Fruit fly (Drosophila melanogaster) whole organism, embryonic: ENCODE measurements around the gene CG33282.

Experiments
- Atf3 ChIP-seq: fragments of 200-800 bp; sonication (Bioruptor generic); optimal IDR thresholded peaks from 3 replicates; lab custom pipeline; 2016; ENCODE audit warnings: missing biosample characterization, missing genetic modification characterization
- CG1024 ChIP-seq: fragments of 200-800 bp; sonication (Bioruptor generic); IDR thresholded peaks from 2 replicates; pipeline ENCODE4 v1.3.6; 2022; ENCODE audit warnings: missing biosample characterization, missing genetic modification characterization
- CG10267 ChIP-seq: fragments of 200-800 bp; sonication (Bioruptor generic); optimal IDR thresholded peaks from 2 replicates; lab custom pipeline; 2018; ENCODE audit warnings: missing biosample characterization, mild to moderate bottlenecking, missing genetic modification characterization, moderate library complexity
- CG11085 ChIP-seq: fragments of 200-800 bp; sonication (Bioruptor generic); IDR thresholded peaks from 2 replicates; pipeline ENCODE4 v1.3.6; 2022; ENCODE audit warnings: missing biosample characterization, missing genetic modification characterization
- CG11696 ChIP-seq: fragments of 200-800 bp; sonication (Bioruptor generic); IDR thresholded peaks from 2 replicates; pipeline ENCODE4 v1.3.6; 2022; ENCODE audit warnings: missing biosample characterization, missing genetic modification characterization
- CG14050 ChIP-seq: fragments of 200-800 bp; sonication (Bioruptor generic); IDR thresholded peaks from 3 replicates; pipeline ENCODE4 v1.3.6; 2022; ENCODE audit warnings: missing biosample characterization, missing genetic modification characterization
- CG2202 ChIP-seq: fragments of 200-800 bp; sonication (Bioruptor generic); optimal IDR thresholded peaks from 2 replicates; lab custom pipeline; 2018; ENCODE audit warnings: missing biosample characterization, mild to moderate bottlenecking, missing genetic modification characterization
- CG30020 ChIP-seq: fragments of 200-800 bp; optimal IDR thresholded peaks from 2 replicates; lab custom pipeline; 2019; ENCODE audit warnings: missing biosample characterization, mild to moderate bottlenecking, missing genetic modification characterization, moderate library complexity
- CG33557 ChIP-seq: fragments of 200-800 bp; sonication (Bioruptor generic); optimal IDR thresholded peaks from 2 replicates; lab custom pipeline; 2019; ENCODE audit warnings: missing biosample characterization, mild to moderate bottlenecking, missing genetic modification characterization, moderate library complexity
- CG3407 ChIP-seq: fragments of 200-800 bp; sonication (Bioruptor generic); optimal IDR thresholded peaks from 2 replicates; lab custom pipeline; 2018; ENCODE audit warnings: missing biosample characterization, mild to moderate bottlenecking, missing genetic modification characterization
- CG34224 ChIP-seq: fragments of 200-800 bp; sonication (Bioruptor generic); IDR thresholded peaks from 3 replicates; pipeline ENCODE4 v1.3.6; 2022; ENCODE audit warnings: missing biosample characterization, missing genetic modification characterization; ENCODE audit not compliant: partially characterized antibody
- CG34422 ChIP-seq: fragments of 200-800 bp; sonication (Bioruptor generic); IDR thresholded peaks from 3 replicates; pipeline ENCODE4 v1.3.6; 2022; ENCODE audit warnings: missing biosample characterization, missing genetic modification characterization
- CG3847 ChIP-seq: fragments of 200-800 bp; sonication (Bioruptor generic); IDR thresholded peaks from 2 replicates; pipeline ENCODE4 v1.3.6; 2022; ENCODE audit warnings: missing biosample characterization, missing genetic modification characterization
- CG4360 ChIP-seq: fragments of 200-800 bp; sonication (Bioruptor generic); IDR thresholded peaks from 2 replicates; pipeline ENCODE4 v1.3.6; 2022; ENCODE audit warnings: missing biosample characterization, missing genetic modification characterization
- CG4617 ChIP-seq: fragments of 200-800 bp; sonication (Bioruptor generic); optimal IDR thresholded peaks from 3 replicates; lab custom pipeline; 2016; ENCODE audit warnings: missing biosample characterization, missing genetic modification characterization, borderline replicate concordance
- CG4707 ChIP-seq: fragments of 200-800 bp; sonication (Bioruptor generic); optimal IDR thresholded peaks from 2 replicates; lab custom pipeline; 2018; ENCODE audit warnings: missing biosample characterization, mild to moderate bottlenecking, missing genetic modification characterization, moderate library complexity
- CG6854 ChIP-seq: fragments of 200-800 bp; sonication (Bioruptor generic); optimal IDR thresholded peaks from 3 replicates; lab custom pipeline; 2017; ENCODE audit warnings: missing biosample characterization, mild to moderate bottlenecking, missing genetic modification characterization
- CG7357 ChIP-seq: fragments of 200-800 bp; sonication (Bioruptor generic); IDR thresholded peaks from 3 replicates; pipeline ENCODE4 v1.3.6; 2022; ENCODE audit warnings: missing biosample characterization, missing genetic modification characterization
- CG8089 ChIP-seq: fragments of 200-800 bp; sonication (Bioruptor generic); optimal IDR thresholded peaks from 3 replicates; lab custom pipeline; 2016; ENCODE audit warnings: missing biosample characterization, missing genetic modification characterization
- Dll ChIP-seq: fragments of 200-800 bp; sonication (Bioruptor generic); IDR thresholded peaks from 4 replicates; pipeline ENCODE4 v1.3.6; 2022; ENCODE audit warnings: missing biosample characterization, missing genetic modification characterization; ENCODE audit not compliant: partially characterized antibody
- HHEX ChIP-seq: fragments of 200-800 bp; sonication (Bioruptor generic); optimal IDR thresholded peaks from 3 replicates; lab custom pipeline; 2017; ENCODE audit warnings: missing biosample characterization, mild to moderate bottlenecking, missing genetic modification characterization, missing genetic modification reagents
- HLH54F ChIP-seq: fragments of 200-800 bp; sonication (Bioruptor generic); optimal IDR thresholded peaks from 3 replicates; lab custom pipeline; 2016; ENCODE audit warnings: missing biosample characterization, missing genetic modification characterization
- Lim3 ChIP-seq: fragments of 200-800 bp; sonication (Bioruptor generic); IDR thresholded peaks from 2 replicates; pipeline ENCODE4 v1.3.6; 2022; ENCODE audit warnings: missing biosample characterization, missing genetic modification characterization
- MTF-1 ChIP-seq: fragments of 200-800 bp; sonication (Bioruptor generic); optimal IDR thresholded peaks from 2 replicates; lab custom pipeline; 2018; ENCODE audit warnings: missing biosample characterization, mild to moderate bottlenecking, missing genetic modification characterization, borderline replicate concordance
- Mad ChIP-seq: fragments of 200-800 bp; sonication (Bioruptor generic); optimal IDR thresholded peaks from 2 replicates; lab custom pipeline; 2016; ENCODE audit warnings: missing biosample characterization, missing genetic modification characterization
- Mrtf ChIP-seq: fragments of 200-800 bp; sonication (Bioruptor generic); IDR thresholded peaks from 3 replicates; pipeline ENCODE4 v1.3.6; 2022; ENCODE audit warnings: missing biosample characterization, missing genetic modification characterization
- Myb ChIP-seq: fragments of 200-800 bp; sonication (Bioruptor generic); optimal IDR thresholded peaks from 2 replicates; lab custom pipeline; 2016; ENCODE audit warnings: missing biosample characterization, missing genetic modification characterization
- Oaz ChIP-seq: fragments of 200-800 bp; sonication (Bioruptor generic); IDR thresholded peaks from 2 replicates; pipeline ENCODE4 v1.3.6; 2022; ENCODE audit warnings: missing biosample characterization, missing genetic modification characterization
- Side ChIP-seq: fragments of 200-800 bp; sonication (Bioruptor generic); optimal IDR thresholded peaks from 2 replicates; lab custom pipeline; 2016; ENCODE audit warnings: missing biosample characterization, missing genetic modification characterization
- Sox100B ChIP-seq: fragments of 200-800 bp; sonication (Bioruptor generic); optimal IDR thresholded peaks from 3 replicates; lab custom pipeline; 2018; ENCODE audit warnings: missing biosample characterization, mild to moderate bottlenecking, missing genetic modification characterization
- YL-1 ChIP-seq: fragments of 200-800 bp; sonication (Bioruptor generic); optimal IDR thresholded peaks from 3 replicates; lab custom pipeline; 2017; ENCODE audit warnings: missing biosample characterization, mild to moderate bottlenecking, missing genetic modification characterization
- abd-A ChIP-seq: fragments of 200-800 bp; sonication (Bioruptor generic); optimal IDR thresholded peaks from 3 replicates; lab custom pipeline; 2019; ENCODE audit warnings: missing biosample characterization, mild to moderate bottlenecking, missing genetic modification characterization, moderate library complexity
- aop ChIP-seq: fragments of 200-800 bp; sonication (Bioruptor generic); IDR thresholded peaks from 2 replicates; pipeline ENCODE4 v1.3.6; 2022; ENCODE audit warnings: missing biosample characterization, missing genetic modification characterization
- bsh ChIP-seq, 2 experiments: fragments of 200-800 bp; sonication (Bioruptor generic); optimal IDR thresholded peaks; 2 replicates each; lab custom pipeline; 2017 to 2018; ENCODE audit warnings: mild to moderate bottlenecking in 2 of 2, missing biosample characterization in 2 of 2, missing genetic modification characterization in 2 of 2, moderate library complexity in 1 of 2
- btn ChIP-seq: fragments of 200-800 bp; sonication (Bioruptor generic); optimal IDR thresholded peaks from 2 replicates; lab custom pipeline; 2016; ENCODE audit warnings: missing biosample characterization, missing genetic modification characterization
- chif ChIP-seq, 2 experiments: fragments of 200-800 bp; sonication (Bioruptor generic); optimal IDR thresholded peaks; 3 replicates each; lab custom pipeline; 2016; ENCODE audit warnings: missing biosample characterization in 2 of 2, missing genetic modification characterization in 2 of 2
- esg ChIP-seq: fragments of 200-800 bp; sonication (Bioruptor generic); conservative IDR thresholded peaks from 2 replicates; pipeline ENCODE4 v1.3.6; 2022; ENCODE audit warnings: missing biosample characterization, missing genetic modification characterization
- gcm ChIP-seq: fragments of 200-800 bp; sonication (Bioruptor generic); optimal IDR thresholded peaks from 2 replicates; lab custom pipeline; 2019; ENCODE audit warnings: missing biosample characterization, mild to moderate bottlenecking, missing genetic modification characterization, moderate library complexity
- her ChIP-seq: fragments of 200-800 bp; sonication (Bioruptor generic); optimal IDR thresholded peaks from 2 replicates; lab custom pipeline; 2016; ENCODE audit warnings: missing biosample characterization, missing genetic modification characterization
- kni ChIP-seq: fragments of 200-800 bp; sonication (Bioruptor generic); optimal IDR thresholded peaks from 3 replicates; lab custom pipeline; 2017; ENCODE audit warnings: mild to moderate bottlenecking, missing biosample characterization, missing genetic modification reagents, missing genetic modification characterization
- knrl ChIP-seq: fragments of 200-800 bp; sonication (Bioruptor generic); IDR thresholded peaks from 3 replicates; pipeline ENCODE4 v1.3.6; 2022; ENCODE audit warnings: missing biosample characterization, missing genetic modification characterization; ENCODE audit not compliant: partially characterized antibody
- p53 ChIP-seq: fragments of 200-800 bp; sonication (Bioruptor generic); optimal IDR thresholded peaks from 2 replicates; lab custom pipeline; 2016; ENCODE audit warnings: missing biosample characterization, missing genetic modification characterization
- pnt ChIP-seq: fragments of 200-800 bp; sonication (Bioruptor generic); optimal IDR thresholded peaks from 3 replicates; lab custom pipeline; 2016; ENCODE audit warnings: missing biosample characterization, missing genetic modification characterization
- repo ChIP-seq: fragments of 200-800 bp; sonication (Bioruptor generic); optimal IDR thresholded peaks from 2 replicates; lab custom pipeline; 2016; ENCODE audit warnings: missing biosample characterization, missing genetic modification characterization
- sim ChIP-seq: fragments of 200-800 bp; sonication (Bioruptor generic); IDR thresholded peaks from 2 replicates; pipeline ENCODE4 v1.3.6; 2022; ENCODE audit warnings: missing biosample characterization, missing genetic modification characterization
- tap ChIP-seq: fragments of 200-800 bp; optimal IDR thresholded peaks from 3 replicates; lab custom pipeline; 2019; ENCODE audit warnings: missing biosample characterization, mild to moderate bottlenecking, missing genetic modification characterization, moderate library complexity
- trem ChIP-seq: fragments of 200-800 bp; optimal IDR thresholded peaks from 3 replicates; lab custom pipeline; 2019; ENCODE audit warnings: missing biosample characterization, mild to moderate bottlenecking, missing genetic modification characterization, moderate library complexity
- z ChIP-seq: fragments of 200-800 bp; sonication (Bioruptor generic); IDR thresholded peaks from 3 replicates; pipeline ENCODE4 v1.3.6; 2022; ENCODE audit warnings: missing biosample characterization, missing genetic modification characterization
- zen ChIP-seq: fragments of 200-800 bp; sonication (Bioruptor generic); optimal IDR thresholded peaks from 3 replicates; lab custom pipeline; 2018; ENCODE audit warnings: missing biosample characterization, mild to moderate bottlenecking, missing genetic modification characterization, moderate library complexity
- zen2 ChIP-seq: fragments of 200-800 bp; sonication (Bioruptor generic); IDR thresholded peaks from 3 replicates; pipeline ENCODE4 v1.3.6; 2022; ENCODE audit warnings: missing biosample characterization, missing genetic modification characterization; ENCODE audit not compliant: partially characterized antibody
- zfh1 ChIP-seq: fragments of 200-800 bp; sonication (Bioruptor generic); IDR thresholded peaks from 3 replicates; pipeline ENCODE4 v1.3.6; 2022; ENCODE audit warnings: missing biosample characterization, missing genetic modification characterization

CG33282 gene

DNA sequence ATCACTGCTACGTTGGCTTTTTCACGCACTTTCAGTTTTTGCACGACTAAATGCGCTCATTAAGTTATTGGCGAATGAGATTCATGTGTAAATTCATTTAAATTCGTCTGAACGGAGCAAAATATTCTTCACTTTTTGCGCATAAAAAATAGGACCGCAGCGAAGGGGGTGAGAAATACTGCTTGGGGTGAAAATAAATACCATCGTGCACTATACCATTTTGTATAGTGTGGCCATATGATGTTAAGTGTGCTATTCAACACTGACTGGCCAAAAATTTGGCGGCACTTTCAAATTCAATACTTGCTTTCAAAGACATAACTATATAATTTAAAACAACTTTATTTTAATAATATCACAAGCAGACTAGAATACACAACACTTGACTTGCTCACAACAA, 45.5 kb downstream of the CG33282 start, which contains the start of gene GramD1B (continued):
- TF ChIP-seq Dll (GFP tag; lab: Robert Waterston, UW): no peak
- TF ChIP-seq her (GFP tag; lab: Kevin White, UChicago): no peak
- TF ChIP-seq abd-A: no peak
- no peak for TF ChIP-seq Lim3 (GFP tag; lab: Robert Waterston, UW)
- peak; percentile 25 for TF ChIP-seq zen (tag; lab: Kevin White, UChicago)
- peak; percentile 57 for TF ChIP-seq YL-1 (GFP tag; lab: Kevin White, UChicago)
- no peak for TF ChIP-seq CG6854
- no peak for TF ChIP-seq p53 (GFP tag; lab: Kevin White, UChicago)
- TF ChIP-seq trem (tag; lab: Kevin White, UChicago): peak; percentile 62
- 0 out of 3 replicates have a peak, but pooled peaks have one; percentile 22 for TF ChIP-seq CG14050 (GFP tag; lab: Robert Waterston, UW)
- TF ChIP-seq CG34422 (GFP tag; lab: Robert Waterston, UW): no peak
- no peak for TF ChIP-seq tap (tag; lab: Kevin White, UChicago)
- no peak for TF ChIP-seq gcm (GFP tag; lab: Kevin White, UChicago)
- no peak for TF ChIP-seq MTF-1 (GFP tag; lab: Kevin White, UChicago)
- TF ChIP-seq CG30020 (tag; lab: Kevin White, UChicago): peak; percentile 11
- no peak for TF ChIP-seq aop (GFP tag; lab: Robert Waterston, UW)
- no peak for TF ChIP-seq CG7357 (GFP tag; lab: Robert Waterston, UW)
- TF ChIP-seq CG4617 (GFP tag; lab: Kevin White, UChicago): peak; percentile 83
- TF ChIP-seq CG3407 (GFP tag; lab: Kevin White, UChicago): no peak
- no peak for TF ChIP-seq esg (GFP tag; lab: Robert Waterston, UW)
- TF ChIP-seq CG4360: no peak
- TF ChIP-seq sim (GFP tag; lab: Robert Waterston, UW): no peak
- no peak for TF ChIP-seq repo (GFP tag; lab: Kevin White, UChicago)
- no peak for TF ChIP-seq CG11085 (GFP tag; lab: Robert Waterston, UW)
- no peak for TF ChIP-seq zfh1 (GFP tag; lab: Robert Waterston, UW)
- TF ChIP-seq z (GFP tag; lab: Robert Waterston, UW): no peak
- TF ChIP-seq HLH54F (GFP tag; lab: Kevin White, UChicago): no peak
- TF ChIP-seq CG4707 (GFP tag; lab: Kevin White, UChicago): no peak
- TF ChIP-seq Oaz (GFP tag; lab: Robert Waterston, UW): no peak
- peak; percentile 96 for TF ChIP-seq CG10267 (tag; lab: Kevin White, UChicago)
- no peak for TF ChIP-seq Mad (GFP tag; lab: Kevin White, UChicago)
- peak; percentile 21 for TF ChIP-seq HHEX (GFP tag; lab: Kevin White, UChicago)
- no peak for TF ChIP-seq Sox100B
- TF ChIP-seq CG34224 (GFP tag; lab: Robert Waterston, UW): 0 out of 3 replicates have a peak, but pooled peaks have one; percentile 11
- no peak for TF ChIP-seq CG33557 (GFP tag; lab: Kevin White, UChicago)
- TF ChIP-seq Mrtf (GFP tag; lab: Robert Waterston, UW): no peak
- TF ChIP-seq Side (GFP tag; lab: Kevin White, UChicago): peak; percentile 6
- no peak for TF ChIP-seq bsh (GFP tag; optimal IDR thresholded peaks at IDR 0.05; lab: Kevin White, UChicago)
- no peak for TF ChIP-seq pnt (GFP tag; lab: Kevin White, UChicago)
- no peak for TF ChIP-seq CG1024 (GFP tag; lab: Robert Waterston, UW)
- TF ChIP-seq Myb (GFP tag; lab: Kevin White, UChicago): peak; percentile 33
- TF ChIP-seq CG2202: no peak
- TF ChIP-seq CG3847 (GFP tag; lab: Robert Waterston, UW): peak; percentile 78
- TF ChIP-seq chif (GFP tag; optimal IDR thresholded peaks at IDR 0.05; lab: Kevin White, UChicago): no peak
- TF ChIP-seq btn (GFP tag; lab: Kevin White, UChicago): no peak
- peak; percentile 43; the same call in 1 of the 3 replicates for TF ChIP-seq zen2 (GFP tag; lab: Robert Waterston, UW)
- no peak for TF ChIP-seq CG8089
- no peak for TF ChIP-seq kni (GFP tag; lab: Kevin White, UChicago)
- no peak for TF ChIP-seq Atf3 (GFP tag; lab: Kevin White, UChicago)
- no peak; the same call in 2 of the 3 replicates for TF ChIP-seq knrl (GFP tag; lab: Robert Waterston, UW)
- no peak for TF ChIP-seq CG11696 (GFP tag; lab: Robert Waterston, UW)
